Worm (Caenorhabditis elegans): Measurements from ENCODE around the gene cat-2.

DNA sequence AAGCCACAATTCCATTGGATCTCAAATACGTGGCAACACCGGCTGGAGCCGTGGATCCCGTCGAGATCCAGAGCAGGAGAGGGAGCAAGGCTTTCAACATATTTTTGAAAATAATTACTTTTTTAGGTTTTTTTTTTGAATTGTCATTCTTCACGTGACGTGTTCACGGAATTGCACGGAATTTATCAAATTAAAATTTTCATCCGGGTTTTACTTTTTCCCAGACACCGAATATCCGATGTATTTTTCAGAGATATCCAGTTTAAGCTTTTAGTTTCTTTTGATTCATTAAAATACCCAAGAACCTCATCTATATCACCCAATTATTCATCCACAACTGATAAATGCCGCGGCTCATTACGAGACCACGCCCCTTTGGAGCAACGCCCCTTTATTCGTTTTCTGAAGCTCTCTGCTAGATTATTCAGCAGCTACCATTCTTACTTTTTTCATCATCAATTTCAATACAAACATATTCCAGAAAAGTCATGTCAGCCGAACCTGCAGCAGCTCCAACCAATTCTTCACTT lies 39.4 kb downstream of the cat-2 start, which contains the start of the genes clec-117 and B0432.1:
- no peak for TF ChIP-seq cnd-1 (tag; optimal IDR thresholded peaks at IDR 0.05)
- TF ChIP-seq mab-5 (tag; optimal IDR thresholded peaks at IDR 0.05): no peak
- TF ChIP-seq nhr-237 (tag; optimal IDR thresholded peaks at IDR 0.05): no peak
- no peak for TF ChIP-seq unc-39 (tag; optimal IDR thresholded peaks at IDR 0.05)
- TF ChIP-seq ztf-11 (tag; optimal IDR thresholded peaks at IDR 0.05): no peak
- no peak for TF ChIP-seq unc-62 (GFP tag; optimal IDR thresholded peaks at IDR 0.05)
- no peak for TF ChIP-seq sem-2 (GFP tag; optimal IDR thresholded peaks at IDR 0.05)
- no peak for TF ChIP-seq ces-1 (GFP tag; optimal IDR thresholded peaks at IDR 0.05)
- no peak for TF ChIP-seq elt-3 (tag; optimal IDR thresholded peaks at IDR 0.05)
- no peak for TF ChIP-seq nhr-76 (tag; optimal IDR thresholded peaks at IDR 0.05)

All from whole organism, mixed stage, embryonic.